Fruit fly (Drosophila melanogaster): Measurements from ENCODE around the gene Cyp6d5.

dm6 chr3R:14006224-14006892 lies 22.7 kb upstream of the Cyp6d5 start:
- TF ChIP-seq kay (GFP tag; ENCODE audit: borderline replicate concordance) (no peak), CG7045 (GFP tag; optimal IDR thresholded peaks at IDR 0.05) (no peak), toe (GFP tag; optimal IDR thresholded peaks at IDR 0.05) (no peak), CG7101 (tag; optimal IDR thresholded peaks at IDR 0.05) (no peak), CG11617 (GFP tag; optimal IDR thresholded peaks at IDR 0.05) (no peak), CG5204 (GFP tag; optimal IDR thresholded peaks at IDR 0.05) (no peak), Clk (GFP tag; optimal IDR thresholded peaks at IDR 0.05) (no peak), pad (GFP tag; optimal IDR thresholded peaks at IDR 0.05) (no peak)

Measured in whole organism, adult.